Fruit fly (Drosophila melanogaster) whole organism, embryonic: ENCODE measurements around the gene Cpr76Bb.
A peak's percentile ranks its signal among the peaks of the same experiment; 100 is the strongest.

Experiments used
- ATbp ChIP-seq: fragments of 200-800 bp; sonication (Bioruptor generic); optimal IDR thresholded peaks from 2 replicates; lab custom pipeline; 2017; ENCODE audit warnings: missing biosample characterization, mild to moderate bottlenecking, missing genetic modification characterization, missing genetic modification reagents
- Aef1 ChIP-seq: fragments of 200-800 bp; sonication (Bioruptor generic); IDR thresholded peaks from 3 replicates; pipeline ENCODE4 v1.3.6; 2022; ENCODE audit warnings: missing biosample characterization, missing genetic modification characterization
- Asciz ChIP-seq: fragments of 200-800 bp; sonication (Bioruptor generic); optimal IDR thresholded peaks from 2 replicates; lab custom pipeline; 2017; ENCODE audit warnings: missing biosample characterization, mild to moderate bottlenecking, missing genetic modification characterization, missing genetic modification reagents
- Bdp1 ChIP-seq: fragments of 200-800 bp; sonication (Bioruptor generic); optimal IDR thresholded peaks from 3 replicates; lab custom pipeline; 2016; ENCODE audit warnings: missing biosample characterization, missing genetic modification characterization
- CG10209 ChIP-seq: fragments of 200-800 bp; sonication (Bioruptor generic); optimal IDR thresholded peaks from 3 replicates; lab custom pipeline; 2017; ENCODE audit warnings: missing biosample characterization, mild to moderate bottlenecking, missing genetic modification characterization, missing genetic modification reagents
- CG12071 ChIP-seq: fragments of 200-800 bp; sonication (Bioruptor generic); optimal IDR thresholded peaks from 3 replicates; lab custom pipeline; 2018; ENCODE audit warnings: missing biosample characterization, mild to moderate bottlenecking, missing genetic modification characterization
- CG12769 ChIP-seq: fragments of 200-800 bp; sonication (Bioruptor generic); optimal IDR thresholded peaks from 2 replicates; lab custom pipeline; 2019; ENCODE audit warnings: missing biosample characterization, mild to moderate bottlenecking, missing genetic modification characterization, moderate library complexity
- CG13296 ChIP-seq: fragments of 200-800 bp; sonication (Bioruptor generic); optimal IDR thresholded peaks from 3 replicates; lab custom pipeline; 2018; ENCODE audit warnings: missing biosample characterization, mild to moderate bottlenecking, missing genetic modification characterization
- CG13894 ChIP-seq: fragments of 200-800 bp; sonication (Bioruptor generic); optimal IDR thresholded peaks from 3 replicates; lab custom pipeline; 2018; ENCODE audit warnings: missing biosample characterization, mild to moderate bottlenecking, missing genetic modification characterization, moderate library complexity
- CG14860 ChIP-seq: fragments of 200-800 bp; sonication (Bioruptor generic); IDR thresholded peaks from 3 replicates; pipeline ENCODE4 v1.3.6; 2022; ENCODE audit warnings: missing biosample characterization, missing genetic modification characterization; ENCODE audit not compliant: partially characterized antibody
- CG15269 ChIP-seq: fragments of 200-800 bp; sonication (Bioruptor generic); optimal IDR thresholded peaks from 2 replicates; lab custom pipeline; 2018; ENCODE audit warnings: missing biosample characterization, mild to moderate bottlenecking, missing genetic modification characterization, moderate library complexity
- CG15514 ChIP-seq: fragments of 200-800 bp; sonication (Bioruptor generic); optimal IDR thresholded peaks from 3 replicates; lab custom pipeline; 2017; ENCODE audit warnings: missing biosample characterization, missing genetic modification characterization, mild to moderate bottlenecking, moderate library complexity, missing genetic modification reagents
- CG17186 ChIP-seq: fragments of 200-800 bp; sonication (Bioruptor generic); optimal IDR thresholded peaks from 3 replicates; lab custom pipeline; 2017; ENCODE audit warnings: missing biosample characterization, missing genetic modification reagents, missing genetic modification characterization
- CG17328 ChIP-seq: fragments of 200-800 bp; sonication (Bioruptor generic); IDR thresholded peaks from 2 replicates; pipeline ENCODE4 v1.3.6; 2022; ENCODE audit warnings: missing biosample characterization, missing genetic modification characterization
- CG2678 ChIP-seq: fragments of 200-800 bp; sonication (Bioruptor generic); optimal IDR thresholded peaks from 3 replicates; lab custom pipeline; 2019; ENCODE audit warnings: missing biosample characterization, mild to moderate bottlenecking, missing genetic modification characterization, moderate library complexity
- CG3281 ChIP-seq: fragments of 200-800 bp; sonication (Bioruptor generic); optimal IDR thresholded peaks from 3 replicates; lab custom pipeline; 2017; ENCODE audit warnings: missing biosample characterization, mild to moderate bottlenecking, missing genetic modification characterization
- CG8290 ChIP-seq, 3 experiments: fragments of 200-800 bp; sonication (Bioruptor generic); optimal IDR thresholded peaks; 2 replicates each; lab custom pipeline; 2016 to 2019; ENCODE audit warnings: missing biosample characterization in 3 of 3, missing genetic modification characterization in 3 of 3, mild to moderate bottlenecking in 2 of 3, moderate library complexity in 1 of 3
- CG8944 ChIP-seq: fragments of 200-800 bp; sonication (Bioruptor generic); optimal IDR thresholded peaks from 3 replicates; lab custom pipeline; 2016; ENCODE audit warnings: missing biosample characterization, missing genetic modification characterization
- Fer1 ChIP-seq: fragments of 200-800 bp; sonication (Bioruptor generic); optimal IDR thresholded peaks from 2 replicates; lab custom pipeline; 2017; ENCODE audit warnings: missing biosample characterization, mild to moderate bottlenecking, missing genetic modification characterization
- GATAe ChIP-seq: fragments of 200-800 bp; sonication (Bioruptor generic); conservative IDR thresholded peaks from 2 replicates; pipeline ENCODE4 v1.3.6; 2022; ENCODE audit warnings: missing biosample characterization, missing genetic modification characterization
- Hmr ChIP-seq: fragments of 200-800 bp; sonication (Bioruptor generic); optimal IDR thresholded peaks from 3 replicates; lab custom pipeline; 2017; ENCODE audit warnings: mild to moderate bottlenecking, missing biosample characterization, missing genetic modification reagents, missing genetic modification characterization
- Hr3 ChIP-seq: fragments of 200-800 bp; sonication (Bioruptor generic); optimal IDR thresholded peaks from 3 replicates; lab custom pipeline; 2016; ENCODE audit warnings: missing biosample characterization, missing genetic modification characterization
- Med ChIP-seq: fragments of 200-800 bp; sonication (Bioruptor generic); peaks from one replicate; lab custom pipeline; 2016; ENCODE audit warnings: missing biosample characterization, missing genetic modification characterization, mild to moderate bottlenecking, inconsistent platforms, moderate library complexity
- Meics ChIP-seq: fragments of 200-800 bp; sonication (Bioruptor generic); optimal IDR thresholded peaks from 2 replicates; lab custom pipeline; 2017; ENCODE audit warnings: missing biosample characterization, mild to moderate bottlenecking, missing genetic modification characterization
- Oli ChIP-seq: fragments of 200-800 bp; sonication (Bioruptor generic); optimal IDR thresholded peaks from 2 replicates; lab custom pipeline; 2018; ENCODE audit warnings: missing biosample characterization, mild to moderate bottlenecking, missing genetic modification characterization, moderate library complexity
- al ChIP-seq: fragments of 200-800 bp; sonication (Bioruptor generic); IDR thresholded peaks from 2 replicates; pipeline ENCODE4 v1.3.6; 2022; ENCODE audit warnings: missing biosample characterization, missing genetic modification characterization
- caup ChIP-seq: fragments of 200-800 bp; sonication (Bioruptor generic); optimal IDR thresholded peaks from 3 replicates; lab custom pipeline; 2017; ENCODE audit warnings: missing biosample characterization, mild to moderate bottlenecking, missing genetic modification characterization, moderate library complexity; ENCODE audit not compliant: severe bottlenecking
- da ChIP-seq: fragments of 200-800 bp; sonication (Bioruptor generic); optimal IDR thresholded peaks from 2 replicates; lab custom pipeline; 2016; ENCODE audit warnings: missing biosample characterization, missing genetic modification characterization
- dimm ChIP-seq: fragments of 200-800 bp; sonication (Bioruptor generic); IDR thresholded peaks from 2 replicates; pipeline ENCODE4 v1.3.6; 2022; ENCODE audit warnings: missing biosample characterization, missing genetic modification characterization
- fd96Cb ChIP-seq: fragments of 200-800 bp; sonication (Bioruptor generic); optimal IDR thresholded peaks from 2 replicates; lab custom pipeline; 2018; ENCODE audit warnings: missing biosample characterization, mild to moderate bottlenecking, missing genetic modification characterization, moderate library complexity
- gsb ChIP-seq: fragments of 200-800 bp; sonication (Bioruptor generic); IDR thresholded peaks from 2 replicates; pipeline ENCODE4 v1.3.6; 2022; ENCODE audit warnings: missing biosample characterization, missing genetic modification characterization
- hb ChIP-seq: fragments of 200-800 bp; sonication (Bioruptor generic); IDR thresholded peaks from 3 replicates; pipeline ENCODE4 v1.3.6; 2022; ENCODE audit warnings: missing biosample characterization, missing genetic modification characterization; ENCODE audit not compliant: partially characterized antibody
- knrl ChIP-seq: fragments of 200-800 bp; sonication (Bioruptor generic); IDR thresholded peaks from 3 replicates; pipeline ENCODE4 v1.3.6; 2022; ENCODE audit warnings: missing biosample characterization, missing genetic modification characterization; ENCODE audit not compliant: partially characterized antibody
- lmd ChIP-seq: fragments of 200-800 bp; sonication (Bioruptor generic); IDR thresholded peaks from 2 replicates; pipeline ENCODE4 v1.3.6; 2022; ENCODE audit warnings: missing biosample characterization, missing genetic modification characterization
- lola ChIP-seq, 3 experiments: fragments of >200 bp in 2 of 3; fragments of 200-800 bp in 1 of 3; sonication (Bioruptor generic) in 1 of 3; optimal IDR thresholded peaks; 2 replicates each; lab custom pipeline; 2017 to 2019; ENCODE audit warnings: missing biosample characterization in 3 of 3, missing genetic modification characterization in 3 of 3, mild to moderate bottlenecking in 1 of 3, moderate library complexity in 1 of 3
- pb ChIP-seq: fragments of 200-800 bp; sonication (Bioruptor generic); optimal IDR thresholded peaks from 3 replicates; lab custom pipeline; 2016; ENCODE audit warnings: missing biosample characterization, missing genetic modification characterization
- pita ChIP-seq: fragments of 200-800 bp; sonication (Bioruptor generic); optimal IDR thresholded peaks from 2 replicates; lab custom pipeline; 2017; ENCODE audit warnings: missing biosample characterization, mild to moderate bottlenecking, missing genetic modification characterization
- pnt ChIP-seq: fragments of 200-800 bp; sonication (Bioruptor generic); optimal IDR thresholded peaks from 3 replicates; lab custom pipeline; 2016; ENCODE audit warnings: missing biosample characterization, missing genetic modification characterization
- pum ChIP-seq: fragments of 200-800 bp; sonication (Bioruptor generic); optimal IDR thresholded peaks from 2 replicates; lab custom pipeline; 2016; ENCODE audit warnings: missing biosample characterization, missing genetic modification characterization
- sens ChIP-seq: fragments of 200-800 bp; sonication (Bioruptor generic); peaks from one replicate; lab custom pipeline; 2016; ENCODE audit warnings: missing biosample characterization, missing genetic modification characterization
- seq ChIP-seq: fragments of 200-800 bp; sonication (Bioruptor generic); IDR thresholded peaks from 2 replicates; pipeline ENCODE4 v1.3.6; 2022; ENCODE audit warnings: missing biosample characterization, missing genetic modification characterization
- sob ChIP-seq: fragments of 200-800 bp; sonication (Bioruptor generic); IDR thresholded peaks from 2 replicates; pipeline ENCODE4 v1.3.6; 2022; ENCODE audit warnings: missing biosample characterization, missing genetic modification characterization
- stwl ChIP-seq: fragments of 200-800 bp; sonication (Bioruptor generic); optimal IDR thresholded peaks from 3 replicates; lab custom pipeline; 2018; ENCODE audit warnings: missing biosample characterization, mild to moderate bottlenecking, missing genetic modification characterization, moderate library complexity
- tna ChIP-seq: fragments of 200-800 bp; sonication (Bioruptor generic); IDR thresholded peaks from 2 replicates; pipeline ENCODE4 v1.3.6; 2022; ENCODE audit warnings: missing biosample characterization, missing genetic modification characterization; ENCODE audit not compliant: partially characterized antibody
- wor ChIP-seq: fragments of 200-800 bp; sonication (Bioruptor generic); IDR thresholded peaks from 2 replicates; pipeline ENCODE4 v1.3.6; 2022; ENCODE audit warnings: missing biosample characterization, missing genetic modification characterization

Gene Cpr76Bb

DNA sequence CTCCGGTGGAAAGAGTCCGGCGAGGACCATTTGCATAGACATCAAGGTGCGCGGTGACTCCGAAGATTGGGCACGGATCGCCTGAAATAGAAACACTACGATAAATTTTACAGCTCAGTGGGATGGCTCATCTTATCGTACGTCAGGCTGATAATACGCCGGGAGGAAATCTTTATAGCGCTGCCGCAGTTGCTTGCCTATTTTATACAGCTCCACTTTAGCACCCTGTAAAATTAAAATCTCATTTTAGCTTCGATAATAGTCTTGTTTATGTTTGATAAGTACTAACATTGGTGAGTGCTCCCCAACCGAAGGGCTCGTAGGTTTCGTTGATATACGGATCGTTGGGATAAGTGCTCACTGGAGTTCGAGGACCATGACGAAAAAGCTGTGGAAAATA, 20.1 kb upstream of the Cpr76Bb start:
- peak; percentile 40 for TF ChIP-seq CG2678 (tag; lab: Kevin White, UChicago)
- TF ChIP-seq CG12769 (tag; lab: Kevin White, UChicago), result peak; percentile 21
- TF ChIP-seq Med (GFP tag; lab: Kevin White, UChicago), result peak; percentile 62
- no peak for TF ChIP-seq CG8290 (GFP tag; optimal IDR thresholded peaks at IDR 0.05; lab: Kevin White, UChicago)
- TF ChIP-seq CG8290 (tag; optimal IDR thresholded peaks at IDR 0.05; lab: Kevin White, UChicago), result peak in 1 of 2 experiments; percentile 27
- TF ChIP-seq knrl, result no peak
- TF ChIP-seq pnt (GFP tag; lab: Kevin White, UChicago), result no peak
- peak; percentile 2 for TF ChIP-seq Fer1 (GFP tag; lab: Kevin White, UChicago)
- TF ChIP-seq CG15269 (tag; lab: Kevin White, UChicago), result peak; percentile 26
- peak; percentile 7 for TF ChIP-seq CG13296 (GFP tag; lab: Kevin White, UChicago)
- TF ChIP-seq CG3281, result peak; percentile 22
- TF ChIP-seq Oli, result no peak
- TF ChIP-seq gsb (GFP tag; lab: Robert Waterston, UW), result 0 out of 2 replicates have a peak, but pooled peaks have one; percentile 21
- no peak for TF ChIP-seq pita
- TF ChIP-seq CG13894, result peak; percentile 11
- TF ChIP-seq al (GFP tag; lab: Robert Waterston, UW), result no peak
- TF ChIP-seq, all 482 proteins: peak for 10

DNA sequence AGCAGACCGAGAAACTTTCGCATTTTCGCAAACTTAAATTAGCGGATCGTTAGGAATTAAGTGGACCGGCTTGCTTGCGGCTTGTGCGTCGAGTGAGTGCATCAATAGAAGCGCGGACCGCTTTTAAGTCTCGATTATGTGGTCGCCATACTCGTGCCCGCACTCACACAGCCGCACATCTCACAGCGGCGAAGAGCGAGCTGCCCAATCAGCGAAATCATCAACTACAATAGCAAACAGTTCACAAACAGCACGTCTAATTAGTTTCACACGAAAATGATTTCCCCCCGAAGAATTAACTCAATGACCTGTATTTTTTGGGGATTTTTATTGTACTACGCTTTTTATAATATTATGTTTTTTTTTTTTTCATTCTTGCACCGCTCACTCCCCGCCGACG, 18.8 kb upstream of the Cpr76Bb start, which contains the start of gene CG9451:
TSS of gene CG9451 (minus strand) at position 101 of the 400 bp plus-strand sequence.
- TF ChIP-seq da (GFP tag; lab: Kevin White, UChicago) (no peak), CG17328 (GFP tag; lab: Robert Waterston, UW) (no peak)

DNA sequence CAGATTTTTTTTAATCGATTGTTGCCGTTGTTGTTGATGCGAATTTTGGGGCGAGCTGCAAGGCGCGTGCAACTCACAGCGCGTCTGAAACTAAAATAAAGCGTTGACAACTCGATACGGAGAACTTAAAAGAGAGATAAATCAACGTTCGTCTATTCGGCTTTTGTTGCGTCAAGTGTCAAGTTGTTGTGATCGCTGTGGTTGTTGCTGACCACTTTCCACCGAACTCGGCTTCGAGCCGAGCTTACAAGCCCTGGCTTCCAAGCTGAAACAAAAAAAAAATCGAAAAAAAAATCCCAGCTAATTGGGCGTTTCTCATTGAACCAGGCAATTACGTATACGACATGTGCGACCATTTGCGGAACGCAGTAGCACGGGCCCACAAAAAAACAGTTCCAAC, 15.7 kb upstream of the Cpr76Bb start, which contains the start of gene CG9452:
TSS of gene CG9452 (minus strand) at position 101 of the 400 bp plus-strand sequence.
- TF ChIP-seq CG8944 (GFP tag; lab: Kevin White, UChicago) (no peak), da (GFP tag; lab: Kevin White, UChicago) (no peak), wor (GFP tag; lab: Robert Waterston, UW) (no peak), sens (GFP tag; lab: Kevin White, UChicago) (no peak), GATAe (GFP tag; lab: Robert Waterston, UW) (no peak), pb (GFP tag; lab: Kevin White, UChicago) (no peak), Hr3 (no peak), CG17186 (GFP tag; lab: Kevin White, UChicago) (no peak), CG15514 (no peak), Aef1 (GFP tag; lab: Robert Waterston, UW) (no peak), seq (GFP tag; lab: Robert Waterston, UW) (no peak), lola (GFP tag; optimal IDR thresholded peaks at IDR 0.05; lab: Kevin White, UChicago) (no peak), stwl (no peak), hb (GFP tag; lab: Robert Waterston, UW) (no peak), dimm (no peak), Bdp1 (no peak), lmd (GFP tag; lab: Robert Waterston, UW) (no peak), CG14860 (GFP tag; lab: Robert Waterston, UW) (no peak), ATbp (GFP tag; lab: Kevin White, UChicago) (no peak)

DNA sequence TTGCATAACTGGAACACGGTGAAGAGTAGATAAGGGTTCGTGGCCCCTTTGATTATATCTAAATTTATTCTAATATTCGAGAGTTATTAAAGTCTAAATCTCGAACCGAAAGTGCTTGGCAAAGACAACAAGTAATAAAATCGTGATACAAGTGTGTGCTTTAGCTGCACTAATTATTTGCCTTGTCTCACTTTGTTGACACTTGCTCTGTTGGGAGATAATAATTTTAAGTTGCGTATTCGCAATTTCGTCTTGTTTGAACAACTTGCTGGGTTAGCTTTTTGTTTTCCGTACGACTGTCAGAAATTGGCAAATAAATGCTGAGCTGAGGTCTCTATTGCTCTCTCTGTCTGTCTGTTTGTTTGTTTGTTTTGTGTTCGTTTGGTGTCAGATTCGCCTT, 14.7 kb upstream of the Cpr76Bb start:
- peak; percentile 45 for TF ChIP-seq CG12071 (GFP tag; lab: Kevin White, UChicago)
- TF ChIP-seq Fer1 (GFP tag; lab: Kevin White, UChicago), result peak; percentile 29
- TF ChIP-seq Meics (GFP tag; lab: Kevin White, UChicago), result peak; percentile 2
- no peak for TF ChIP-seq pum
- 0 out of 2 replicates have a peak, but pooled peaks have one; percentile 33 for TF ChIP-seq sob
- TF ChIP-seq CG2678 (tag; lab: Kevin White, UChicago), result peak; percentile 38
- TF ChIP-seq CG3281, result peak; percentile 42
- no peak for TF ChIP-seq fd96Cb
- peak; percentile 12 for TF ChIP-seq caup (GFP tag; lab: Kevin White, UChicago)
- no peak for TF ChIP-seq tna (GFP tag; lab: Robert Waterston, UW)
- TF ChIP-seq ATbp (GFP tag; lab: Kevin White, UChicago), result peak; percentile 3
- TF ChIP-seq Med (GFP tag; lab: Kevin White, UChicago), result peak; percentile 81
- TF ChIP-seq CG12769 (tag; lab: Kevin White, UChicago), result peak; percentile 0
- peak; percentile 38 for TF ChIP-seq Hmr
- peak; percentile 14 for TF ChIP-seq Asciz (GFP tag; lab: Kevin White, UChicago)
- TF ChIP-seq CG10209 (GFP tag; lab: Kevin White, UChicago), result peak; percentile 23
